Worm (Caenorhabditis elegans): ENCODE data around the gene F55C9.3.

DNA sequence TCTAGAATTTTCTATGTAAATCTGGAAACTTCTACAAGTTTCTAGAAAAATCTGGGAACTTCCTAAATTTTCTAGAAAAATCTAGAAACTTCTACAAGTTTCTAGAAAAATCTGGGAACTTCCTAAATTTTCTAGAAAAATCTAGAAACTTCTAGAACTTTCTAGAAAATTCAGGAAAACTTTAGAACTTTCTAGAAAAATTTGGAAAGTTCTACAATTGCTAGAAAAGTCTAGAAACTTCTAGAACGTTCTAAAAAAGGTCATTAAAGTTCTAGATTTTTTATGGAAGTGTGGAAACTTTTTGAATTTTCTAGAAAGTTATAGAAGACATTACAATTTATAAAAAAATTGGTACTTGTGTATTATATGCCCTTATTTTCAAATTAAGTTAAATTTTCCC is 5.1 kb upstream of the F55C9.3 start, which contains the start of gene F55C9.5:
- TF ChIP-seq ceh-82 (tag; optimal IDR thresholded peaks at IDR 0.05) (no peak), lin-39 (tag; optimal IDR thresholded peaks at IDR 0.05) (no peak), nhr-28 (tag; optimal IDR thresholded peaks at IDR 0.05) (no peak), nhr-12 (tag; optimal IDR thresholded peaks at IDR 0.05) (no peak), fkh-10 (GFP tag; optimal IDR thresholded peaks at IDR 0.05) (no peak)
